Fruit fly (Drosophila melanogaster): Measurements from ENCODE around the gene SPE.

The SPE gene

DNA sequence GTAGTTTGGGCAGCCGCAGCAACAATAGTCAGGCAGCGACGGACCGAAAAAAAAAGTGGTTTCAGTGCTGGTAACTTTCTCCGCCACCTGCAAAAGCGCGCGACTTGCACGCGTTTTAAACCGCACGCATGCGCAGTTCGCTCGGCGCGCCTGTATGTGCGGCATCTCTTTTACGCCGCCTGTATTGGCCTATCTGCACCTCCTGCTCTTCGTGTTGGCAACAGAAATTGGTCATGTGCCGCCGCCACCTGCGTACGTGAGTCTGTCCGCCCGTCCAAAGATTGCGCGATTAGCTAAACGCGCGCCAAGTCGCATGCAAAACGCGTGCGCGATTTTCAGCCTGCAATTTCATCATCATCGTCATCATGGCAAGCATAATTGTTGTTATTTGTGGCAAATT lies 49.6 kb downstream of the SPE start:
- TF ChIP-seq CG10267 (tag; optimal IDR thresholded peaks at IDR 0.05) (no peak), Sry-δ (GFP tag; optimal IDR thresholded peaks at IDR 0.05) (no peak), bsh (GFP tag; optimal IDR thresholded peaks at IDR 0.05) (no peak), CG15479 (GFP tag; optimal IDR thresholded peaks at IDR 0.05) (peak; percentile 46), CG6791 (GFP tag; IDR thresholded peaks at IDR 0.05; ENCODE audit: partially characterized antibody) (0 out of 3 replicates have a peak, but pooled peaks have one; percentile 21), cas (GFP tag; IDR thresholded peaks at IDR 0.05) (no peak), Bdp1 (GFP tag; optimal IDR thresholded peaks at IDR 0.05) (no peak), CG9727 (GFP tag; optimal IDR thresholded peaks at IDR 0.05) (no peak), ewg (GFP tag; optimal IDR thresholded peaks at IDR 0.05) (peak; percentile 18), HmgZ (tag; optimal IDR thresholded peaks at IDR 0.05) (no peak), CG6175 (GFP tag; IDR thresholded peaks at IDR 0.05) (0 out of 3 replicates have a peak, but pooled peaks have one; percentile 27), HLH4C (GFP tag; IDR thresholded peaks at IDR 0.05; ENCODE audit: partially characterized antibody) (0 out of 3 replicates have a peak, but pooled peaks have one; percentile 20), Tbp (GFP tag; optimal IDR thresholded peaks at IDR 0.05) (peak; percentile 21), sug (tag; optimal IDR thresholded peaks at IDR 0.05) (no peak), Opbp (GFP tag; IDR thresholded peaks at IDR 0.05; ENCODE audit: partially characterized antibody) (peak; percentile 36; the same call in 1 of the 3 replicates), cwo (GFP tag; optimal IDR thresholded peaks at IDR 0.05) (peak; percentile 4), Dip3 (GFP tag; optimal IDR thresholded peaks at IDR 0.05) (no peak), pum (GFP tag; optimal IDR thresholded peaks at IDR 0.05) (no peak), Med (GFP tag) (peak; percentile 46), PHDP (tag; optimal IDR thresholded peaks at IDR 0.05) (no peak), ash1 (GFP tag; optimal IDR thresholded peaks at IDR 0.05) (no peak), nom (GFP tag; optimal IDR thresholded peaks at IDR 0.05) (no peak), CG42726 (GFP tag; IDR thresholded peaks at IDR 0.05; ENCODE audit: partially characterized antibody) (peak; percentile 33; the same call in 1 of the 2 replicates), ci (GFP tag; IDR thresholded peaks at IDR 0.05) (0 out of 3 replicates have a peak, but pooled peaks have one; percentile 10), CG2116 (GFP tag; optimal IDR thresholded peaks at IDR 0.05) (no peak), Atf3 (GFP tag; optimal IDR thresholded peaks at IDR 0.05) (no peak), maf-S (GFP tag; optimal IDR thresholded peaks at IDR 0.05) (no peak), CG8290 (GFP tag; optimal IDR thresholded peaks at IDR 0.05) (no peak), CG8290 (tag; optimal IDR thresholded peaks at IDR 0.05) (no peak), CG8359 (GFP tag; optimal IDR thresholded peaks at IDR 0.05; ENCODE audit: borderline replicate concordance) (peak; percentile 100), sna (GFP tag; IDR thresholded peaks at IDR 0.05; ENCODE audit: partially characterized antibody) (no peak)

DNA sequence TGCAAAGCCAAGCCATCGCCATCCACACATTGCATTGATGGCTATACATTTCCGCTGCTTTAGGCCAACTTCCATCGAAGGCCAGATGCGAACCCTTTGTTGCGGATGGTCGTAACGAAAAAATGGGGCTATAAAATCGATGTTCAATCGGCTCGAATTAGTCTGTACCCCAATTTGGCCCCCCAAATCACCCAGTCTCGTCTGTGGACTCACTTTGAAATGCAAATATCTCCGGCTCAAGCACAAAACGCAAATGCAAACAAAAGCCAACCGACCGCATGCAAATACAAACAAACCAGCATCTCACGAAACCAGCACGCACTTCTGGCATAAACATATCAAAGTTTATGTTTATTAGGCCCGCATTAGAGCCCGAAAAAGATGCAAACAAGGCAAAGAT lies 50.3 kb downstream of the SPE start:
- TF ChIP-seq sim (GFP tag; IDR thresholded peaks at IDR 0.05) = no peak
- TF ChIP-seq Dp (GFP tag; optimal IDR thresholded peaks at IDR 0.05) = no peak
- TF ChIP-seq Eip74EF (GFP tag; optimal IDR thresholded peaks at IDR 0.05) = peak in 1 of 2 experiments; percentile 16
- peak; percentile 14 for TF ChIP-seq CG12071 (GFP tag; optimal IDR thresholded peaks at IDR 0.05)
- TF ChIP-seq pb (GFP tag; optimal IDR thresholded peaks at IDR 0.05) = peak; percentile 7
- TF ChIP-seq Awh (GFP tag; IDR thresholded peaks at IDR 0.05) = peak; percentile 58; the same call in 1 of the 2 replicates
- no peak for TF ChIP-seq Deaf1 (tag; optimal IDR thresholded peaks at IDR 0.05)
- TF ChIP-seq Med (GFP tag) = peak; percentile 65
- TF ChIP-seq CG10565 (GFP tag; optimal IDR thresholded peaks at IDR 0.05) = no peak
- no peak for TF ChIP-seq Abd-B (GFP tag; optimal IDR thresholded peaks at IDR 0.05)
- TF ChIP-seq E2f1 (GFP tag; IDR thresholded peaks at IDR 0.05) = no peak
- TF ChIP-seq CG8359 (GFP tag; optimal IDR thresholded peaks at IDR 0.05; ENCODE audit: borderline replicate concordance) = no peak
- peak; percentile 62; the same call in 1 of the 2 replicates for TF ChIP-seq vvl (GFP tag; IDR thresholded peaks at IDR 0.05)
- peak; percentile 42; the same call in 1 of the 3 replicates for TF ChIP-seq H15 (GFP tag; IDR thresholded peaks at IDR 0.05)
- 0 out of 3 replicates have a peak, but pooled peaks have one; percentile 21 for TF ChIP-seq so (GFP tag; IDR thresholded peaks at IDR 0.05)
- peak; percentile 17 for TF ChIP-seq oc (tag; optimal IDR thresholded peaks at IDR 0.05)
- TF ChIP-seq Scr (GFP tag; IDR thresholded peaks at IDR 0.05; ENCODE audit: partially characterized antibody) = no peak
- no peak for TF ChIP-seq bbx (GFP tag; IDR thresholded peaks at IDR 0.05; ENCODE audit: partially characterized antibody)
- peak; percentile 59 for TF ChIP-seq CG12769 (tag; optimal IDR thresholded peaks at IDR 0.05)
- peak; percentile 62 for TF ChIP-seq abd-A (tag; optimal IDR thresholded peaks at IDR 0.05)
- peak; percentile 42 for TF ChIP-seq ATbp (GFP tag; optimal IDR thresholded peaks at IDR 0.05)
